Fruit fly (Drosophila melanogaster) whole organism, embryonic: ENCODE results near the gene Pex16.

Experiments
- Atf-2 ChIP-seq: fragments of 200-800 bp; sonication (Bioruptor generic); optimal IDR thresholded peaks from 2 replicates; lab custom pipeline; 2016; ENCODE audit warnings: missing biosample characterization, missing genetic modification characterization
- CG10209 ChIP-seq: fragments of 200-800 bp; sonication (Bioruptor generic); optimal IDR thresholded peaks from 3 replicates; lab custom pipeline; 2017; ENCODE audit warnings: missing biosample characterization, mild to moderate bottlenecking, missing genetic modification characterization, missing genetic modification reagents
- CG10462 ChIP-seq: fragments of 200-800 bp; sonication (Bioruptor generic); optimal IDR thresholded peaks from 2 replicates; lab custom pipeline; 2016; ENCODE audit warnings: missing biosample characterization, missing genetic modification characterization
- CG10543 ChIP-seq: fragments of 200-800 bp; sonication (Bioruptor generic); optimal IDR thresholded peaks from 3 replicates; lab custom pipeline; 2017; ENCODE audit warnings: missing biosample characterization, mild to moderate bottlenecking, missing genetic modification characterization, moderate library complexity
- CG13123 ChIP-seq: fragments of 200-800 bp; sonication (Bioruptor generic); optimal IDR thresholded peaks from 2 replicates; lab custom pipeline; 2016; ENCODE audit warnings: missing biosample characterization, missing genetic modification characterization
- CG13287 ChIP-seq: fragments of 200-800 bp; sonication (Bioruptor generic); IDR thresholded peaks from 2 replicates; pipeline ENCODE4 v1.3.6; 2022; ENCODE audit warnings: missing biosample characterization, missing genetic modification characterization; ENCODE audit not compliant: partially characterized antibody
- CG14014 ChIP-seq: fragments of 200-800 bp; sonication (Bioruptor generic); IDR thresholded peaks from 2 replicates; pipeline ENCODE4 v1.3.6; 2022; ENCODE audit warnings: missing biosample characterization, missing genetic modification characterization
- CG14860 ChIP-seq: fragments of 200-800 bp; sonication (Bioruptor generic); IDR thresholded peaks from 3 replicates; pipeline ENCODE4 v1.3.6; 2022; ENCODE audit warnings: missing biosample characterization, missing genetic modification characterization; ENCODE audit not compliant: partially characterized antibody
- CG15514 ChIP-seq: fragments of 200-800 bp; sonication (Bioruptor generic); optimal IDR thresholded peaks from 3 replicates; lab custom pipeline; 2017; ENCODE audit warnings: missing biosample characterization, missing genetic modification characterization, mild to moderate bottlenecking, moderate library complexity, missing genetic modification reagents
- CG1602 ChIP-seq: fragments of 200-800 bp; sonication (Bioruptor generic); optimal IDR thresholded peaks from 3 replicates; lab custom pipeline; 2016; ENCODE audit warnings: missing biosample characterization, missing genetic modification characterization
- CG17361 ChIP-seq: fragments of 200-800 bp; sonication (Bioruptor generic); IDR thresholded peaks from 3 replicates; pipeline ENCODE4 v1.3.6; 2022; ENCODE audit warnings: missing biosample characterization, missing genetic modification characterization
- CG17568 ChIP-seq: fragments of 200-800 bp; sonication (Bioruptor generic); optimal IDR thresholded peaks from 2 replicates; lab custom pipeline; 2018; ENCODE audit warnings: missing biosample characterization, mild to moderate bottlenecking, missing genetic modification characterization, moderate library complexity
- CG2889 ChIP-seq: fragments of 200-800 bp; sonication (Bioruptor generic); IDR thresholded peaks from 3 replicates; pipeline ENCODE4 v1.3.6; 2022; ENCODE audit warnings: missing biosample characterization, missing genetic modification characterization
- CG30020 ChIP-seq: fragments of 200-800 bp; optimal IDR thresholded peaks from 2 replicates; lab custom pipeline; 2019; ENCODE audit warnings: missing biosample characterization, mild to moderate bottlenecking, missing genetic modification characterization, moderate library complexity
- CG32532 ChIP-seq: fragments of 200-800 bp; sonication (Bioruptor generic); IDR thresholded peaks from 2 replicates; pipeline ENCODE4 v1.3.6; 2022; ENCODE audit warnings: missing biosample characterization, missing genetic modification characterization
- CG3726 ChIP-seq: fragments of 200-800 bp; sonication (Bioruptor generic); IDR thresholded peaks from 3 replicates; pipeline ENCODE4, ENCODE4 v1.3.6; 2022; ENCODE audit warnings: missing biosample characterization, missing genetic modification characterization
- CG4820 ChIP-seq: fragments of 200-800 bp; sonication (Bioruptor generic); optimal IDR thresholded peaks from 3 replicates; lab custom pipeline; 2016; ENCODE audit warnings: missing biosample characterization, missing genetic modification characterization
- CG7357 ChIP-seq: fragments of 200-800 bp; sonication (Bioruptor generic); IDR thresholded peaks from 3 replicates; pipeline ENCODE4 v1.3.6; 2022; ENCODE audit warnings: missing biosample characterization, missing genetic modification characterization
- CG7786 ChIP-seq: fragments of 200-800 bp; sonication (Bioruptor generic); optimal IDR thresholded peaks from 2 replicates; lab custom pipeline; 2016; ENCODE audit warnings: missing biosample characterization, missing genetic modification characterization
- CG8359 ChIP-seq: fragments of 200-800 bp; sonication (Bioruptor generic); optimal IDR thresholded peaks from 2 replicates; lab custom pipeline; 2017; ENCODE audit warnings: missing biosample characterization, mild to moderate bottlenecking, missing genetic modification characterization, borderline replicate concordance
- CG8944 ChIP-seq: fragments of 200-800 bp; sonication (Bioruptor generic); optimal IDR thresholded peaks from 3 replicates; lab custom pipeline; 2016; ENCODE audit warnings: missing biosample characterization, missing genetic modification characterization
- CrebB ChIP-seq: fragments of 200-800 bp; sonication (Bioruptor generic); optimal IDR thresholded peaks from 3 replicates; lab custom pipeline; 2018; ENCODE audit warnings: missing biosample characterization, mild to moderate bottlenecking, missing genetic modification characterization
- Dip2 ChIP-seq: fragments of 200-800 bp; sonication (Bioruptor generic); IDR thresholded peaks from 2 replicates; pipeline ENCODE4 v1.3.6; 2022; ENCODE audit warnings: missing biosample characterization, missing genetic modification characterization
- ERR ChIP-seq: fragments of 200-800 bp; sonication (Bioruptor generic); optimal IDR thresholded peaks from 2 replicates; lab custom pipeline; 2016; ENCODE audit warnings: missing biosample characterization, missing genetic modification characterization
- Elba2 ChIP-seq: fragments of 200-800 bp; sonication (Bioruptor generic); optimal IDR thresholded peaks from 3 replicates; lab custom pipeline; 2016; ENCODE audit warnings: missing biosample characterization, missing genetic modification characterization
- H2.0 ChIP-seq: fragments of 200-800 bp; sonication (Bioruptor generic); IDR thresholded peaks from 2 replicates; pipeline ENCODE4 v1.3.6; 2022; ENCODE audit warnings: missing biosample characterization, missing genetic modification characterization
- HLH54F ChIP-seq: fragments of 200-800 bp; sonication (Bioruptor generic); optimal IDR thresholded peaks from 3 replicates; lab custom pipeline; 2016; ENCODE audit warnings: missing biosample characterization, missing genetic modification characterization
- Hmx ChIP-seq: fragments of 200-800 bp; sonication (Bioruptor generic); optimal IDR thresholded peaks from 2 replicates; lab custom pipeline; 2016; ENCODE audit warnings: missing biosample characterization, missing genetic modification characterization
- Lim3 ChIP-seq: fragments of 200-800 bp; sonication (Bioruptor generic); IDR thresholded peaks from 2 replicates; pipeline ENCODE4 v1.3.6; 2022; ENCODE audit warnings: missing biosample characterization, missing genetic modification characterization
- MBD-R2 ChIP-seq: fragments of 200-800 bp; sonication (Bioruptor generic); IDR thresholded peaks from 2 replicates; pipeline ENCODE4 v1.3.6; 2022; ENCODE audit warnings: missing biosample characterization, missing genetic modification characterization
- Nf-YA ChIP-seq: fragments of 200-800 bp; sonication (Bioruptor generic); IDR thresholded peaks from 2 replicates; pipeline ENCODE4 v1.3.6; 2022; ENCODE audit warnings: missing biosample characterization, missing genetic modification characterization
- Nf-YC ChIP-seq: fragments of 200-800 bp; optimal IDR thresholded peaks from 3 replicates; lab custom pipeline; 2019; ENCODE audit warnings: missing biosample characterization, mild to moderate bottlenecking, missing genetic modification characterization, moderate library complexity
- NfI ChIP-seq: fragments of 200-800 bp; sonication (Bioruptor generic); optimal IDR thresholded peaks from 3 replicates; lab custom pipeline; 2018; ENCODE audit warnings: missing biosample characterization, mild to moderate bottlenecking, missing genetic modification characterization, moderate library complexity
- Rfx ChIP-seq: fragments of 200-800 bp; sonication (Bioruptor generic); IDR thresholded peaks from 2 replicates; pipeline ENCODE4 v1.3.6; 2022; ENCODE audit warnings: missing biosample characterization, missing genetic modification characterization
- Rx ChIP-seq: fragments of 200-800 bp; sonication (Bioruptor generic); IDR thresholded peaks from 2 replicates; pipeline ENCODE4 v1.3.6; 2022; ENCODE audit warnings: missing biosample characterization, missing genetic modification characterization
- Xbp1 ChIP-seq: fragments of 200-800 bp; sonication (Bioruptor generic); optimal IDR thresholded peaks from 3 replicates; lab custom pipeline; 2016; ENCODE audit warnings: missing biosample characterization, mild to moderate bottlenecking, missing genetic modification characterization
- bowl ChIP-seq: fragments of 200-800 bp; sonication (Bioruptor generic); IDR thresholded peaks from 2 replicates; pipeline ENCODE4 v1.3.6; 2022; ENCODE audit warnings: missing biosample characterization, missing genetic modification characterization
- eve ChIP-seq, 2 experiments: fragments of >200 bp; optimal IDR thresholded peaks; 2 replicates each; lab custom pipeline; 2017; ENCODE audit warnings: missing biosample characterization in 2 of 2, missing genetic modification characterization in 2 of 2
- gem ChIP-seq: fragments of 200-800 bp; sonication (Bioruptor generic); optimal IDR thresholded peaks from 2 replicates; lab custom pipeline; 2019; ENCODE audit warnings: missing biosample characterization, mild to moderate bottlenecking, missing genetic modification characterization, moderate library complexity
- knrl ChIP-seq: fragments of 200-800 bp; sonication (Bioruptor generic); IDR thresholded peaks from 3 replicates; pipeline ENCODE4 v1.3.6; 2022; ENCODE audit warnings: missing biosample characterization, missing genetic modification characterization; ENCODE audit not compliant: partially characterized antibody
- nau ChIP-seq: fragments of 200-800 bp; sonication (Bioruptor generic); optimal IDR thresholded peaks from 3 replicates; lab custom pipeline; 2017; ENCODE audit warnings: missing biosample characterization, mild to moderate bottlenecking, missing genetic modification characterization, missing genetic modification reagents
- nerfin-2 ChIP-seq: fragments of 200-800 bp; sonication (Bioruptor generic); IDR thresholded peaks from 2 replicates; pipeline ENCODE4 v1.3.6; 2022; ENCODE audit warnings: missing biosample characterization, missing genetic modification characterization; ENCODE audit not compliant: partially characterized antibody
- pnt ChIP-seq: fragments of 200-800 bp; sonication (Bioruptor generic); optimal IDR thresholded peaks from 3 replicates; lab custom pipeline; 2016; ENCODE audit warnings: missing biosample characterization, missing genetic modification characterization
- prd ChIP-seq, 3 experiments: fragments of >200 bp in 2 of 3; fragments of 200-800 bp in 1 of 3; sonication (Bioruptor generic) in 1 of 3; optimal IDR thresholded peaks in 2 of 3; IDR thresholded peaks in 1 of 3; 2 replicates in 2 of 3; 3 replicates in 1 of 3; pipeline versions ENCODE4 v1.3.6 to Lab custom; 2017 to 2022; ENCODE audit warnings: missing biosample characterization in 1 of 3, missing genetic modification characterization in 1 of 3
- sima ChIP-seq: fragments of 200-800 bp; sonication (Bioruptor generic); optimal IDR thresholded peaks from 2 replicates; lab custom pipeline; 2016; ENCODE audit warnings: missing biosample characterization, missing genetic modification characterization
- sisA ChIP-seq: fragments of 200-800 bp; sonication (Bioruptor generic); IDR thresholded peaks from 2 replicates; pipeline ENCODE4 v1.3.6; 2022; ENCODE audit warnings: missing biosample characterization, missing genetic modification characterization
- sob ChIP-seq: fragments of 200-800 bp; sonication (Bioruptor generic); IDR thresholded peaks from 2 replicates; pipeline ENCODE4 v1.3.6; 2022; ENCODE audit warnings: missing biosample characterization, missing genetic modification characterization
- ssp ChIP-seq: fragments of 200-800 bp; sonication (Bioruptor generic); IDR thresholded peaks from 2 replicates; pipeline ENCODE4 v1.3.6; 2022; ENCODE audit warnings: missing biosample characterization, missing genetic modification characterization
- tgo ChIP-seq: fragments of 200-800 bp; sonication (Bioruptor generic); IDR thresholded peaks from 3 replicates; pipeline ENCODE4 v1.3.6; 2022; ENCODE audit warnings: missing biosample characterization, missing genetic modification characterization

Gene Pex16

DNA sequence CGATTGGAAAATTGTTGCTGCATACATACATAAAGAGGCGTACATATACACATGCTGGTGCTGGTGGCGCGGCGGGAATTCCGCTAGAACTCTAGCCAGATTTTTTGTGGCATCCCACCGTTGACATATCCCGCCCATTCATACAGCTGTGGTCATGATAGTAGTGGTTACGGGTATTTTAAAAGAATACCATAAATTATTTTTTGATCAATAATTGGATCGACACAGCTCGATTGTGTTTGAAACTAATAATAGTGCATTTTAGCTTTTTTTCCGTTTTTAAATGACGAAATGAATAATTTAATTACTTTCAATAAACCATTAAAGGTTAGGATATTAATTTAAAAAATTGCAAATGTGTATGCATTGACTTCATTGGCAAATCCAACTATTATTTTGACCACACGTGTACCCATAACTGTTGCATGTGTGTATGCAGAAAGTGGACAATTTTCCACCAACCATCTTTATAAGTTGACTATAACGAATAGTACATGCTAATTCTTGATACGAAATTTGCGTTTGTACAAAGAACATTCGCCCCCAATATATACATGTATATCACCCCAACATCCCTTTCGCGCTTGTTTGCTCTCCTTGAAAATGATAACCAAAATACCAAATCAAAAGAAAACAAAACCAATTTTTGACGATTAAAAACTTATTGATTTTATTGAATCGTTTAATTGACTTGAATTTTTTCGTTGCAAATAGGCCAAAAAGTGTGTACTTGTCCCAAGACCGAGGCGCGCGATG is 6.0 kb downstream of the Pex16 start (continued):
- TF ChIP-seq CG10462 (peak; percentile 65), CG32532 (peak; percentile 89), CG14860 (GFP tag; lab: Robert Waterston, UW) (no peak), nau (GFP tag; lab: Kevin White, UChicago) (no peak), CG1602 (GFP tag; lab: Kevin White, UChicago) (peak; percentile 73), CG10209 (GFP tag; lab: Kevin White, UChicago) (peak; percentile 77), sima (no peak), NfI (GFP tag; lab: Kevin White, UChicago) (peak; percentile 76), Lim3 (GFP tag; lab: Robert Waterston, UW) (no peak), prd (optimal IDR thresholded peaks at IDR 0.05; lab: Kevin White, UChicago) (no peak), prd (GFP tag; IDR thresholded peaks at IDR 0.05; lab: Robert Waterston, UW) (peak; percentile 82), Hmx (GFP tag; lab: Kevin White, UChicago) (peak; percentile 37), CG10543 (no peak), CG8359 (GFP tag; lab: Kevin White, UChicago) (peak; percentile 30), bowl (GFP tag; lab: Robert Waterston, UW) (peak; percentile 74), CG13287 (GFP tag; lab: Robert Waterston, UW) (no peak), CG30020 (tag; lab: Kevin White, UChicago) (no peak), CG3726 (GFP tag; lab: Robert Waterston, UW) (0 out of 3 replicates have a peak, but pooled peaks have one; percentile 11), gem (tag; lab: Kevin White, UChicago) (peak; percentile 88), eve (GFP tag; optimal IDR thresholded peaks at IDR 0.05; lab: Kevin White, UChicago) (no peak), sisA (GFP tag; lab: Robert Waterston, UW) (peak; percentile 66), Dip2 (GFP tag; lab: Robert Waterston, UW) (no peak), ERR (GFP tag; lab: Kevin White, UChicago) (peak; percentile 44), Elba2 (GFP tag; lab: Kevin White, UChicago) (peak; percentile 62), tgo (GFP tag; lab: Robert Waterston, UW) (peak; percentile 76), Rx (GFP tag; lab: Robert Waterston, UW) (peak; percentile 67; the same call in 1 of the 2 replicates), Rfx (GFP tag; lab: Robert Waterston, UW) (peak; percentile 87), CG14014 (peak; percentile 81; the same call in 1 of the 2 replicates), Xbp1 (peak; percentile 83), pnt (GFP tag; lab: Kevin White, UChicago) (peak; percentile 30), ssp (0 out of 2 replicates have a peak, but pooled peaks have one; percentile 38), nerfin-2 (GFP tag; lab: Robert Waterston, UW) (no peak), Nf-YA (peak; percentile 66), CG2889 (0 out of 3 replicates have a peak, but pooled peaks have one; percentile 47), Nf-YC (tag; lab: Kevin White, UChicago) (no peak), CG17568 (peak; percentile 63), Atf-2 (GFP tag; lab: Kevin White, UChicago) (peak; percentile 40), CG15514 (GFP tag; lab: Kevin White, UChicago) (peak; percentile 72), CG17361 (GFP tag; lab: Robert Waterston, UW) (peak; percentile 68), CG13123 (GFP tag; lab: Kevin White, UChicago) (peak; percentile 64), CG7786 (GFP tag; lab: Kevin White, UChicago) (peak; percentile 75), H2.0 (GFP tag; lab: Robert Waterston, UW) (peak; percentile 81), CG4820 (GFP tag; lab: Kevin White, UChicago) (peak; percentile 71), MBD-R2 (GFP tag; lab: Robert Waterston, UW) (peak; percentile 46; the same call in 1 of the 2 replicates), CG8944 (GFP tag; lab: Kevin White, UChicago) (peak; percentile 59), knrl (GFP tag; lab: Robert Waterston, UW) (no peak), CrebB (tag; lab: Kevin White, UChicago) (peak; percentile 67), HLH54F (GFP tag; lab: Kevin White, UChicago) (peak; percentile 51), sob (GFP tag; lab: Robert Waterston, UW) (peak; percentile 59), CG7357 (peak; percentile 54; the same call in 2 of the 3 replicates)
